Worm (Caenorhabditis elegans) whole organism, mixed stage, embryonic: Measurements from ENCODE around the gene nspg-6.

Source experiments
- ces-1 ChIP-seq: fragments of 150-350 bp; optimal IDR thresholded peaks from 2 replicates; lab custom pipeline; 2014; ENCODE audit warnings: missing biosample characterization, missing genetic modification reagents, missing genetic modification characterization
- cnd-1 ChIP-seq: fragments of 200-800 bp; sonication (Bioruptor generic); optimal IDR thresholded peaks from 2 replicates; lab custom pipeline; 2018; ENCODE audit warnings: mild to moderate bottlenecking, missing genetic modification characterization, missing compliant biosample characterization
- drap-1 ChIP-seq: fragments of 200-800 bp; sonication (Bioruptor generic); optimal IDR thresholded peaks from 3 replicates; lab custom pipeline; 2018; ENCODE audit warnings: mild to moderate bottlenecking, missing genetic modification characterization, missing compliant biosample characterization
- hlh-1 ChIP-seq: fragments of 150-350 bp; optimal IDR thresholded peaks from 2 replicates; lab custom pipeline; 2014; ENCODE audit warnings: missing biosample characterization, missing genetic modification reagents, missing genetic modification characterization
- nhr-12 ChIP-seq: fragments of 150-350 bp; optimal IDR thresholded peaks from 2 replicates; lab custom pipeline; 2014; ENCODE audit warnings: missing biosample characterization, missing genetic modification characterization
- pha-4 ChIP-seq: fragments of 150-350 bp; optimal IDR thresholded peaks from 2 replicates; lab custom pipeline; 2018; ENCODE audit warnings: missing biosample characterization, missing genetic modification reagents, missing genetic modification characterization
- unc-39 ChIP-seq: fragments of 150-350 bp; optimal IDR thresholded peaks from 2 replicates; lab custom pipeline; 2014; ENCODE audit warnings: missing biosample characterization, missing genetic modification characterization
- ztf-11 ChIP-seq: fragments of 150-350 bp; optimal IDR thresholded peaks from 2 replicates; lab custom pipeline; 2014; ENCODE audit warnings: missing biosample characterization, missing genetic modification characterization

DNA sequence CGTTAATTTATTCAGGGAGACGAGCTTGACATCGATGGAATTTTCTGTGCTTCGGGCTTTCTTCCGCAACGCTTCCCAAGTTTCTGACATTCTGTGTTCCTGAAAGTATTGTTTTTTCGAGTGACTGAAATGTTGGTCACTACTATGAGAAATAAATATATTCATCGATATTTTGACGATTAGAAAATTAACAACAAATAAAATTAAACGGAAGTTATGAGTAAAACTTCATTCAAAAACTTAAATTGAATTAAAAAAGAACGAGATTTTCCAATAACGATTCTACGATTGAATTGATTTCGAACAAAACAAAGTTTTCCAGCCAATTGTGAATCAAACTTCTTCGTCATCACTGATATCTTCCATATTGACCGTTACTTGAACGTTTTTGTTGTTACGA is 34.3 kb upstream of the nspg-6 start, which contains the start of gene gos-28:
- TF ChIP-seq hlh-1 (tag; lab: Kevin White, UChicago) (no peak), drap-1 (GFP tag; lab: Kevin White, UChicago) (no peak), ztf-11 (tag; lab: Kevin White, UChicago) (no peak), nhr-12 (tag; lab: Kevin White, UChicago) (no peak), ces-1 (GFP tag; lab: Kevin White, UChicago) (no peak), unc-39 (tag; lab: Kevin White, UChicago) (no peak), pha-4 (tag; lab: Kevin White, UChicago) (no peak), cnd-1 (tag; lab: Kevin White, UChicago) (no peak)
